Fruit fly (Drosophila melanogaster) whole organism, embryonic: ENCODE results near the gene Mst36Fb.

Experiments
- Antp ChIP-seq: fragments of 200-800 bp; sonication (Bioruptor generic); optimal IDR thresholded peaks from 3 replicates; lab custom pipeline; 2016; ENCODE audit warnings: missing biosample characterization, missing genetic modification characterization
- CG10147 ChIP-seq: fragments of 200-800 bp; sonication (Bioruptor generic); optimal IDR thresholded peaks from 2 replicates; lab custom pipeline; 2019; ENCODE audit warnings: missing biosample characterization, mild to moderate bottlenecking, missing genetic modification characterization, moderate library complexity
- CG11093 ChIP-seq: fragments of 200-800 bp; sonication (Bioruptor generic); IDR thresholded peaks from 3 replicates; pipeline ENCODE4 v1.3.6; 2022; ENCODE audit warnings: missing biosample characterization, missing genetic modification characterization
- CG11247 ChIP-seq: fragments of 200-800 bp; sonication (Bioruptor generic); IDR thresholded peaks from 2 replicates; pipeline ENCODE4 v1.3.6; 2022; ENCODE audit warnings: missing biosample characterization, missing genetic modification characterization
- CG11504 ChIP-seq: fragments of 200-800 bp; sonication (Bioruptor generic); optimal IDR thresholded peaks from 3 replicates; lab custom pipeline; 2019; ENCODE audit warnings: missing biosample characterization, mild to moderate bottlenecking, missing genetic modification characterization, moderate library complexity
- CG11723 ChIP-seq: fragments of 200-800 bp; sonication (Bioruptor generic); optimal IDR thresholded peaks from 2 replicates; lab custom pipeline; 2017; ENCODE audit warnings: missing biosample characterization, mild to moderate bottlenecking, missing genetic modification characterization
- CG13894 ChIP-seq: fragments of 200-800 bp; sonication (Bioruptor generic); optimal IDR thresholded peaks from 3 replicates; lab custom pipeline; 2018; ENCODE audit warnings: missing biosample characterization, mild to moderate bottlenecking, missing genetic modification characterization, moderate library complexity
- CG16813 ChIP-seq: fragments of 200-800 bp; sonication (Bioruptor generic); IDR thresholded peaks from 3 replicates; pipeline ENCODE4 v1.3.6; 2022; ENCODE audit warnings: missing biosample characterization, missing genetic modification characterization; ENCODE audit not compliant: partially characterized antibody
- CG17328 ChIP-seq: fragments of 200-800 bp; sonication (Bioruptor generic); IDR thresholded peaks from 2 replicates; pipeline ENCODE4 v1.3.6; 2022; ENCODE audit warnings: missing biosample characterization, missing genetic modification characterization
- CG2129 ChIP-seq: fragments of 200-800 bp; sonication (Bioruptor generic); IDR thresholded peaks from 2 replicates; pipeline ENCODE4 v1.3.6; 2022; ENCODE audit warnings: missing biosample characterization, missing genetic modification characterization; ENCODE audit not compliant: partially characterized antibody
- CG2875 ChIP-seq: fragments of 200-800 bp; sonication (Bioruptor generic); optimal IDR thresholded peaks from 2 replicates; lab custom pipeline; 2017; ENCODE audit warnings: missing biosample characterization, mild to moderate bottlenecking, missing genetic modification characterization, missing genetic modification reagents
- CG31365 ChIP-seq: fragments of 200-800 bp; sonication (Bioruptor generic); optimal IDR thresholded peaks from 2 replicates; lab custom pipeline; 2018; ENCODE audit warnings: missing biosample characterization, mild to moderate bottlenecking, missing genetic modification characterization
- CG3407 ChIP-seq: fragments of 200-800 bp; sonication (Bioruptor generic); optimal IDR thresholded peaks from 2 replicates; lab custom pipeline; 2018; ENCODE audit warnings: missing biosample characterization, mild to moderate bottlenecking, missing genetic modification characterization
- CG4820 ChIP-seq: fragments of 200-800 bp; sonication (Bioruptor generic); optimal IDR thresholded peaks from 3 replicates; lab custom pipeline; 2016; ENCODE audit warnings: missing biosample characterization, missing genetic modification characterization
- CG6254 ChIP-seq: fragments of 200-800 bp; sonication (Bioruptor generic); optimal IDR thresholded peaks from 3 replicates; lab custom pipeline; 2017; ENCODE audit warnings: mild to moderate bottlenecking, missing biosample characterization, missing genetic modification reagents, missing genetic modification characterization
- CG6813 ChIP-seq: fragments of 200-800 bp; sonication (Bioruptor generic); optimal IDR thresholded peaks from 2 replicates; lab custom pipeline; 2017; ENCODE audit warnings: missing biosample characterization, missing genetic modification characterization, mild to moderate bottlenecking, moderate library complexity, missing genetic modification reagents
- CG6854 ChIP-seq: fragments of 200-800 bp; sonication (Bioruptor generic); optimal IDR thresholded peaks from 3 replicates; lab custom pipeline; 2017; ENCODE audit warnings: missing biosample characterization, mild to moderate bottlenecking, missing genetic modification characterization
- CG7271 ChIP-seq: fragments of 200-800 bp; sonication (Bioruptor generic); optimal IDR thresholded peaks from 2 replicates; lab custom pipeline; 2018; ENCODE audit warnings: missing biosample characterization, mild to moderate bottlenecking, missing genetic modification characterization, moderate library complexity
- CG7745 ChIP-seq: fragments of 200-800 bp; sonication (Bioruptor generic); optimal IDR thresholded peaks from 2 replicates; lab custom pipeline; 2018; ENCODE audit warnings: missing biosample characterization, mild to moderate bottlenecking, missing genetic modification characterization, moderate library complexity
- CG8290 ChIP-seq, 3 experiments: fragments of 200-800 bp; sonication (Bioruptor generic); optimal IDR thresholded peaks; 2 replicates each; lab custom pipeline; 2016 to 2019; ENCODE audit warnings: missing biosample characterization in 3 of 3, missing genetic modification characterization in 3 of 3, mild to moderate bottlenecking in 2 of 3, moderate library complexity in 1 of 3
- CG8359 ChIP-seq: fragments of 200-800 bp; sonication (Bioruptor generic); optimal IDR thresholded peaks from 2 replicates; lab custom pipeline; 2017; ENCODE audit warnings: missing biosample characterization, mild to moderate bottlenecking, missing genetic modification characterization, borderline replicate concordance
- CG9727 ChIP-seq: fragments of 200-800 bp; sonication (Bioruptor generic); optimal IDR thresholded peaks from 3 replicates; lab custom pipeline; 2017; ENCODE audit warnings: missing biosample characterization, mild to moderate bottlenecking, missing genetic modification characterization
- CG9797 ChIP-seq: fragments of 200-800 bp; sonication (Bioruptor generic); optimal IDR thresholded peaks from 3 replicates; lab custom pipeline; 2018; ENCODE audit warnings: missing biosample characterization, mild to moderate bottlenecking, missing genetic modification characterization
- Camta ChIP-seq: fragments of 200-800 bp; sonication (Bioruptor generic); optimal IDR thresholded peaks from 2 replicates; lab custom pipeline; 2016; ENCODE audit warnings: missing biosample characterization, missing genetic modification characterization
- Dref ChIP-seq: fragments of 200-800 bp; sonication (Bioruptor generic); IDR thresholded peaks from 2 replicates; pipeline ENCODE4 v1.3.6; 2022; ENCODE audit warnings: missing biosample characterization, missing genetic modification characterization
- E2f2 ChIP-seq: fragments of 200-800 bp; sonication (Bioruptor generic); IDR thresholded peaks from 2 replicates; pipeline ENCODE4 v1.3.6; 2022; ENCODE audit warnings: missing biosample characterization, missing genetic modification characterization
- Hsf ChIP-seq: fragments of 200-800 bp; sonication (Bioruptor generic); optimal IDR thresholded peaks from 3 replicates; lab custom pipeline; 2016; ENCODE audit warnings: missing biosample characterization, missing genetic modification characterization
- Lim3 ChIP-seq: fragments of 200-800 bp; sonication (Bioruptor generic); IDR thresholded peaks from 2 replicates; pipeline ENCODE4 v1.3.6; 2022; ENCODE audit warnings: missing biosample characterization, missing genetic modification characterization
- Nf-YA ChIP-seq: fragments of 200-800 bp; sonication (Bioruptor generic); IDR thresholded peaks from 2 replicates; pipeline ENCODE4 v1.3.6; 2022; ENCODE audit warnings: missing biosample characterization, missing genetic modification characterization
- Poxn ChIP-seq: fragments of 200-800 bp; sonication (Bioruptor generic); IDR thresholded peaks from 2 replicates; pipeline ENCODE4 v1.3.6; 2022; ENCODE audit warnings: missing biosample characterization, missing genetic modification characterization
- Sox100B ChIP-seq: fragments of 200-800 bp; sonication (Bioruptor generic); optimal IDR thresholded peaks from 3 replicates; lab custom pipeline; 2018; ENCODE audit warnings: missing biosample characterization, mild to moderate bottlenecking, missing genetic modification characterization
- Trl ChIP-seq, 3 experiments: fragments of >200 bp in 2 of 3; fragments of 200-800 bp in 1 of 3; sonication (Bioruptor generic) in 1 of 3; optimal IDR thresholded peaks; 2 replicates in 1 of 3; 3 replicates in 2 of 3; lab custom pipeline; 2016 to 2017; ENCODE audit warnings: missing biosample characterization in 1 of 3, missing genetic modification characterization in 1 of 3
- Vsx1 ChIP-seq: fragments of 200-800 bp; sonication (Bioruptor generic); optimal IDR thresholded peaks from 2 replicates; lab custom pipeline; 2017; ENCODE audit warnings: missing biosample characterization, mild to moderate bottlenecking, missing genetic modification characterization, missing genetic modification reagents
- ac ChIP-seq: fragments of 200-800 bp; sonication (Bioruptor generic); optimal IDR thresholded peaks from 3 replicates; lab custom pipeline; 2017; ENCODE audit warnings: missing biosample characterization, mild to moderate bottlenecking, missing genetic modification characterization
- dati ChIP-seq: fragments of 200-800 bp; sonication (Bioruptor generic); IDR thresholded peaks from 2 replicates; pipeline ENCODE4 v1.3.6; 2022; ENCODE audit warnings: missing biosample characterization, missing genetic modification characterization
- eyg ChIP-seq: fragments of 200-800 bp; sonication (Bioruptor generic); optimal IDR thresholded peaks from 3 replicates; lab custom pipeline; 2016; ENCODE audit warnings: missing biosample characterization, missing genetic modification characterization
- fd102C ChIP-seq: fragments of 200-800 bp; sonication (Bioruptor generic); optimal IDR thresholded peaks from 2 replicates; lab custom pipeline; 2018; ENCODE audit warnings: missing biosample characterization, mild to moderate bottlenecking, missing genetic modification characterization, moderate library complexity
- gcm ChIP-seq: fragments of 200-800 bp; sonication (Bioruptor generic); optimal IDR thresholded peaks from 2 replicates; lab custom pipeline; 2019; ENCODE audit warnings: missing biosample characterization, mild to moderate bottlenecking, missing genetic modification characterization, moderate library complexity
- gro ChIP-seq: fragments of 200-800 bp; sonication (Bioruptor generic); optimal IDR thresholded peaks from 2 replicates; lab custom pipeline; 2016; ENCODE audit warnings: missing biosample characterization, missing genetic modification characterization
- hkb ChIP-seq, 2 experiments: fragments of 200-800 bp in 1 of 2; fragments of >200 bp in 1 of 2; sonication (Bioruptor generic) in 1 of 2; IDR thresholded peaks in 1 of 2; optimal IDR thresholded peaks in 1 of 2; 2 replicates each; pipeline versions ENCODE4 v1.3.6 to Lab custom; 2017 to 2022; ENCODE audit warnings: missing biosample characterization in 1 of 2, missing genetic modification characterization in 1 of 2
- kay ChIP-seq: fragments of 200-800 bp; sonication (Bioruptor generic); optimal IDR thresholded peaks from 2 replicates; lab custom pipeline; 2016; ENCODE audit warnings: missing biosample characterization, missing genetic modification characterization
- lab ChIP-seq: fragments of 200-800 bp; sonication (Bioruptor generic); optimal IDR thresholded peaks from 3 replicates; lab custom pipeline; 2017; ENCODE audit warnings: missing biosample characterization, missing genetic modification characterization, mild to moderate bottlenecking, moderate library complexity, missing genetic modification reagents
- onecut ChIP-seq: fragments of 200-800 bp; sonication (Bioruptor generic); IDR thresholded peaks from 2 replicates; pipeline ENCODE4 v1.3.6; 2022; ENCODE audit warnings: missing biosample characterization, missing genetic modification characterization
- peb ChIP-seq: fragments of 200-800 bp; sonication (Bioruptor generic); IDR thresholded peaks from 2 replicates; pipeline ENCODE4 v1.3.6; 2022; ENCODE audit warnings: missing biosample characterization, missing genetic modification characterization
- pnt ChIP-seq: fragments of 200-800 bp; sonication (Bioruptor generic); optimal IDR thresholded peaks from 3 replicates; lab custom pipeline; 2016; ENCODE audit warnings: missing biosample characterization, missing genetic modification characterization
- ranshi ChIP-seq: fragments of 200-800 bp; sonication (Bioruptor generic); IDR thresholded peaks from 2 replicates; pipeline ENCODE4 v1.3.6; 2022; ENCODE audit warnings: missing biosample characterization, missing genetic modification characterization
- repo ChIP-seq: fragments of 200-800 bp; sonication (Bioruptor generic); optimal IDR thresholded peaks from 2 replicates; lab custom pipeline; 2016; ENCODE audit warnings: missing biosample characterization, missing genetic modification characterization
- rib ChIP-seq: fragments of 200-800 bp; sonication (Bioruptor generic); IDR thresholded peaks from 2 replicates; pipeline ENCODE4 v1.3.6; 2022; ENCODE audit warnings: missing biosample characterization, missing genetic modification characterization
- schlank ChIP-seq: fragments of 200-800 bp; sonication (Bioruptor generic); optimal IDR thresholded peaks from 2 replicates; lab custom pipeline; 2018; ENCODE audit warnings: missing biosample characterization, mild to moderate bottlenecking, missing genetic modification characterization
- tx ChIP-seq: fragments of 200-800 bp; sonication (Bioruptor generic); optimal IDR thresholded peaks from 2 replicates; lab custom pipeline; 2016; ENCODE audit warnings: missing biosample characterization, missing genetic modification characterization

The Mst36Fb gene

dm6 chr2L:18694724-18695105, 19.8 kb upstream of the Mst36Fb start (continued):
- TF ChIP-seq CG8359: no peak
- TF ChIP-seq Nf-YA: no peak
- TF ChIP-seq hkb (optimal IDR thresholded peaks at IDR 0.05; lab: Kevin White, UChicago): no peak
- TF ChIP-seq hkb (GFP tag; IDR thresholded peaks at IDR 0.05; lab: Robert Waterston, UW): peak; percentile 63
- TF ChIP-seq kay (GFP tag; lab: Kevin White, UChicago): no peak
- no peak for TF ChIP-seq repo (GFP tag; lab: Kevin White, UChicago)
- no peak for TF ChIP-seq E2f2 (GFP tag; lab: Robert Waterston, UW)
- no peak for TF ChIP-seq schlank (tag; lab: Kevin White, UChicago)
- TF ChIP-seq CG11723 (GFP tag; lab: Kevin White, UChicago): no peak
- no peak for TF ChIP-seq CG7271 (tag; lab: Kevin White, UChicago)
- peak; percentile 61 for TF ChIP-seq CG11504 (tag; lab: Kevin White, UChicago)
- TF ChIP-seq CG13894 (tag; lab: Kevin White, UChicago): no peak
- TF ChIP-seq pnt (GFP tag; lab: Kevin White, UChicago): no peak
- no peak for TF ChIP-seq dati (GFP tag; lab: Robert Waterston, UW)
- no peak for TF ChIP-seq ac
- TF ChIP-seq CG16813 (GFP tag; lab: Robert Waterston, UW): no peak
- no peak for TF ChIP-seq Lim3 (GFP tag; lab: Robert Waterston, UW)
- TF ChIP-seq CG4820 (GFP tag; lab: Kevin White, UChicago): peak; percentile 20
- TF ChIP-seq Camta (GFP tag; lab: Kevin White, UChicago): peak; percentile 13
- TF ChIP-seq onecut (GFP tag; lab: Robert Waterston, UW): no peak
- TF ChIP-seq CG6254: no peak
- TF ChIP-seq CG2875 (GFP tag; lab: Kevin White, UChicago): no peak
- TF ChIP-seq Poxn (GFP tag; lab: Robert Waterston, UW): no peak
- no peak for TF ChIP-seq Trl (optimal IDR thresholded peaks at IDR 0.05; lab: Kevin White, UChicago)
- TF ChIP-seq Trl (GFP tag; optimal IDR thresholded peaks at IDR 0.05; lab: Kevin White, UChicago): no peak
- no peak for TF ChIP-seq CG11093 (GFP tag; lab: Robert Waterston, UW)
- no peak for TF ChIP-seq CG11247 (GFP tag; lab: Robert Waterston, UW)
- no peak for TF ChIP-seq gro
- no peak for TF ChIP-seq Dref
- no peak for TF ChIP-seq rib
- TF ChIP-seq CG31365 (tag; lab: Kevin White, UChicago): no peak
- no peak for TF ChIP-seq CG6854 (GFP tag; lab: Kevin White, UChicago)
- TF ChIP-seq CG17328: no peak; the same call in 1 of the 2 replicates
- TF ChIP-seq Hsf: peak; percentile 31
- no peak for TF ChIP-seq Sox100B (GFP tag; lab: Kevin White, UChicago)
- no peak for TF ChIP-seq Vsx1 (GFP tag; lab: Kevin White, UChicago)
- no peak for TF ChIP-seq ranshi (GFP tag; lab: Robert Waterston, UW)
- TF ChIP-seq CG6813 (GFP tag; lab: Kevin White, UChicago): no peak
- TF ChIP-seq fd102C (GFP tag; lab: Kevin White, UChicago): no peak
- peak; percentile 19 for TF ChIP-seq lab (GFP tag; lab: Kevin White, UChicago)
- TF ChIP-seq peb: no peak
- TF ChIP-seq CG7745 (tag; lab: Kevin White, UChicago): no peak
- TF ChIP-seq gcm (GFP tag; lab: Kevin White, UChicago): no peak
- TF ChIP-seq CG9797 (GFP tag; lab: Kevin White, UChicago): no peak
- no peak for TF ChIP-seq tx (GFP tag; lab: Kevin White, UChicago)
- TF ChIP-seq CG10147 (GFP tag; lab: Kevin White, UChicago): no peak
- TF ChIP-seq CG8290 (GFP tag; optimal IDR thresholded peaks at IDR 0.05; lab: Kevin White, UChicago): no peak
- TF ChIP-seq CG8290 (tag; optimal IDR thresholded peaks at IDR 0.05; lab: Kevin White, UChicago): no peak
- TF ChIP-seq eyg (GFP tag; lab: Kevin White, UChicago): no peak
- TF ChIP-seq CG3407: no peak
- TF ChIP-seq Antp (GFP tag; lab: Kevin White, UChicago): no peak
- no peak for TF ChIP-seq CG2129 (GFP tag; lab: Robert Waterston, UW)
- TF ChIP-seq CG9727: no peak
